Fruit fly (Drosophila melanogaster) whole organism, embryonic: ENCODE results near the gene Tnpo.

Experiments used
- CG11723 ChIP-seq: fragments of 200-800 bp; sonication (Bioruptor generic); optimal IDR thresholded peaks from 2 replicates; lab custom pipeline; 2017; ENCODE audit warnings: missing biosample characterization, mild to moderate bottlenecking, missing genetic modification characterization
- CG12155 ChIP-seq: fragments of 200-800 bp; sonication (Bioruptor generic); optimal IDR thresholded peaks from 3 replicates; lab custom pipeline; 2016; ENCODE audit warnings: missing biosample characterization, missing genetic modification characterization
- CG14014 ChIP-seq: fragments of 200-800 bp; sonication (Bioruptor generic); IDR thresholded peaks from 2 replicates; pipeline ENCODE4 v1.3.6; 2022; ENCODE audit warnings: missing biosample characterization, missing genetic modification characterization
- CG14050 ChIP-seq: fragments of 200-800 bp; sonication (Bioruptor generic); IDR thresholded peaks from 3 replicates; pipeline ENCODE4 v1.3.6; 2022; ENCODE audit warnings: missing biosample characterization, missing genetic modification characterization
- CG15479 ChIP-seq: fragments of 200-800 bp; sonication (Bioruptor generic); optimal IDR thresholded peaks from 3 replicates; lab custom pipeline; 2019; ENCODE audit warnings: missing biosample characterization, mild to moderate bottlenecking, missing genetic modification characterization, moderate library complexity
- CG17568 ChIP-seq: fragments of 200-800 bp; sonication (Bioruptor generic); optimal IDR thresholded peaks from 2 replicates; lab custom pipeline; 2018; ENCODE audit warnings: missing biosample characterization, mild to moderate bottlenecking, missing genetic modification characterization, moderate library complexity
- CG1832 ChIP-seq: fragments of 200-800 bp; sonication (Bioruptor generic); optimal IDR thresholded peaks from 2 replicates; lab custom pipeline; 2017; ENCODE audit warnings: missing biosample characterization, mild to moderate bottlenecking, missing genetic modification characterization, inconsistent platforms
- CG2678 ChIP-seq: fragments of 200-800 bp; sonication (Bioruptor generic); optimal IDR thresholded peaks from 3 replicates; lab custom pipeline; 2019; ENCODE audit warnings: missing biosample characterization, mild to moderate bottlenecking, missing genetic modification characterization, moderate library complexity
- CG30431 ChIP-seq: fragments of 200-800 bp; sonication (Bioruptor generic); optimal IDR thresholded peaks from 2 replicates; lab custom pipeline; 2017; ENCODE audit warnings: missing biosample characterization, missing genetic modification characterization
- CG4820 ChIP-seq: fragments of 200-800 bp; sonication (Bioruptor generic); optimal IDR thresholded peaks from 3 replicates; lab custom pipeline; 2016; ENCODE audit warnings: missing biosample characterization, missing genetic modification characterization
- CG6854 ChIP-seq: fragments of 200-800 bp; sonication (Bioruptor generic); optimal IDR thresholded peaks from 3 replicates; lab custom pipeline; 2017; ENCODE audit warnings: missing biosample characterization, mild to moderate bottlenecking, missing genetic modification characterization
- CG7556 ChIP-seq: fragments of 200-800 bp; sonication (Bioruptor generic); optimal IDR thresholded peaks from 2 replicates; lab custom pipeline; 2017; ENCODE audit warnings: missing biosample characterization, mild to moderate bottlenecking, missing genetic modification characterization
- CG8089 ChIP-seq: fragments of 200-800 bp; sonication (Bioruptor generic); optimal IDR thresholded peaks from 3 replicates; lab custom pipeline; 2016; ENCODE audit warnings: missing biosample characterization, missing genetic modification characterization
- CG8478 ChIP-seq: fragments of >200 bp; optimal IDR thresholded peaks from 2 replicates; lab custom pipeline; 2018
- CG9437 ChIP-seq: fragments of 200-800 bp; sonication (Bioruptor generic); optimal IDR thresholded peaks from 2 replicates; lab custom pipeline; 2018; ENCODE audit warnings: missing biosample characterization, mild to moderate bottlenecking, missing genetic modification characterization
- CG9609 ChIP-seq: fragments of 200-800 bp; sonication (Bioruptor generic); optimal IDR thresholded peaks from 3 replicates; lab custom pipeline; 2016; ENCODE audit warnings: missing biosample characterization, missing genetic modification characterization
- D19A ChIP-seq: fragments of 200-800 bp; optimal IDR thresholded peaks from 3 replicates; lab custom pipeline; 2019; ENCODE audit warnings: missing biosample characterization, mild to moderate bottlenecking, missing genetic modification characterization, moderate library complexity
- D19B ChIP-seq: fragments of 200-800 bp; sonication (Bioruptor generic); optimal IDR thresholded peaks from 2 replicates; lab custom pipeline; 2017; ENCODE audit warnings: missing biosample characterization, mild to moderate bottlenecking, missing genetic modification characterization
- ERR ChIP-seq: fragments of 200-800 bp; sonication (Bioruptor generic); optimal IDR thresholded peaks from 2 replicates; lab custom pipeline; 2016; ENCODE audit warnings: missing biosample characterization, missing genetic modification characterization
- Elba2 ChIP-seq: fragments of 200-800 bp; sonication (Bioruptor generic); optimal IDR thresholded peaks from 3 replicates; lab custom pipeline; 2016; ENCODE audit warnings: missing biosample characterization, missing genetic modification characterization
- GATAe ChIP-seq: fragments of 200-800 bp; sonication (Bioruptor generic); conservative IDR thresholded peaks from 2 replicates; pipeline ENCODE4 v1.3.6; 2022; ENCODE audit warnings: missing biosample characterization, missing genetic modification characterization
- HmgD ChIP-seq: fragments of 200-800 bp; sonication (Bioruptor generic); optimal IDR thresholded peaks from 3 replicates; lab custom pipeline; 2016; ENCODE audit warnings: missing biosample characterization, missing genetic modification characterization
- Jarid2 ChIP-seq: fragments of 200-800 bp; sonication (Bioruptor generic); optimal IDR thresholded peaks from 3 replicates; lab custom pipeline; 2017; ENCODE audit warnings: mild to moderate bottlenecking, missing biosample characterization, missing genetic modification reagents, missing genetic modification characterization
- Kr ChIP-seq: fragments of 200-800 bp; sonication (Bioruptor generic); optimal IDR thresholded peaks from 2 replicates; lab custom pipeline; 2017; ENCODE audit warnings: missing biosample characterization, mild to moderate bottlenecking, missing genetic modification characterization
- MESR4 ChIP-seq: fragments of 200-800 bp; sonication (Bioruptor generic); optimal IDR thresholded peaks from 2 replicates; lab custom pipeline; 2018; ENCODE audit warnings: missing biosample characterization, mild to moderate bottlenecking, missing genetic modification characterization, moderate library complexity
- NK7.1 ChIP-seq: fragments of 200-800 bp; sonication (Bioruptor generic); optimal IDR thresholded peaks from 3 replicates; lab custom pipeline; 2016; ENCODE audit warnings: missing biosample characterization, missing genetic modification characterization
- Neu2 ChIP-seq: fragments of 200-800 bp; sonication (Bioruptor generic); optimal IDR thresholded peaks from 3 replicates; lab custom pipeline; 2016; ENCODE audit warnings: missing biosample characterization, missing genetic modification characterization, borderline replicate concordance
- Rx ChIP-seq: fragments of 200-800 bp; sonication (Bioruptor generic); IDR thresholded peaks from 2 replicates; pipeline ENCODE4 v1.3.6; 2022; ENCODE audit warnings: missing biosample characterization, missing genetic modification characterization
- Taf1 ChIP-seq: fragments of 200-800 bp; sonication (Bioruptor generic); IDR thresholded peaks from 2 replicates; pipeline ENCODE4 v1.3.6; 2022; ENCODE audit warnings: missing biosample characterization, missing genetic modification characterization
- Usf ChIP-seq: fragments of 200-800 bp; sonication (Bioruptor generic); optimal IDR thresholded peaks from 2 replicates; lab custom pipeline; 2017; ENCODE audit warnings: missing genotype, missing biosample characterization, missing genetic modification characterization
- Xbp1 ChIP-seq: fragments of 200-800 bp; sonication (Bioruptor generic); optimal IDR thresholded peaks from 3 replicates; lab custom pipeline; 2016; ENCODE audit warnings: missing biosample characterization, mild to moderate bottlenecking, missing genetic modification characterization
- YL-1 ChIP-seq: fragments of 200-800 bp; sonication (Bioruptor generic); optimal IDR thresholded peaks from 3 replicates; lab custom pipeline; 2017; ENCODE audit warnings: missing biosample characterization, mild to moderate bottlenecking, missing genetic modification characterization
- cas ChIP-seq: fragments of 200-800 bp; sonication (Bioruptor generic); IDR thresholded peaks from 2 replicates; pipeline ENCODE4 v1.3.6; 2022; ENCODE audit warnings: missing biosample characterization, missing genetic modification characterization
- chm ChIP-seq: fragments of 200-800 bp; sonication (Bioruptor generic); IDR thresholded peaks from 2 replicates; pipeline ENCODE4 v1.3.6; 2022; ENCODE audit warnings: missing biosample characterization, missing genetic modification characterization
- croc ChIP-seq: fragments of 200-800 bp; sonication (Bioruptor generic); conservative IDR thresholded peaks from 3 replicates; pipeline ENCODE4 v1.3.6; 2022; ENCODE audit warnings: missing biosample characterization, missing genetic modification characterization
- fu2 ChIP-seq: fragments of 200-800 bp; sonication (Bioruptor generic); optimal IDR thresholded peaks from 2 replicates; lab custom pipeline; 2016; ENCODE audit warnings: missing biosample characterization, missing genetic modification characterization
- gcm ChIP-seq: fragments of 200-800 bp; sonication (Bioruptor generic); optimal IDR thresholded peaks from 2 replicates; lab custom pipeline; 2019; ENCODE audit warnings: missing biosample characterization, mild to moderate bottlenecking, missing genetic modification characterization, moderate library complexity
- hb ChIP-seq: fragments of 200-800 bp; sonication (Bioruptor generic); IDR thresholded peaks from 3 replicates; pipeline ENCODE4 v1.3.6; 2022; ENCODE audit warnings: missing biosample characterization, missing genetic modification characterization; ENCODE audit not compliant: partially characterized antibody
- p53 ChIP-seq: fragments of 200-800 bp; sonication (Bioruptor generic); optimal IDR thresholded peaks from 2 replicates; lab custom pipeline; 2016; ENCODE audit warnings: missing biosample characterization, missing genetic modification characterization
- pan ChIP-seq, 4 experiments: fragments of >200 bp in 3 of 4; fragments of 200-800 bp in 1 of 4; sonication (Bioruptor generic) in 1 of 4; optimal IDR thresholded peaks in 3 of 4; IDR thresholded peaks in 1 of 4; 2 replicates each; pipeline versions ENCODE4 v1.3.6 to Lab custom; 2017 to 2022; ENCODE audit warnings: missing biosample characterization in 2 of 4, missing genetic modification characterization in 2 of 4, mixed read lengths in 1 of 4
- pum ChIP-seq: fragments of 200-800 bp; sonication (Bioruptor generic); optimal IDR thresholded peaks from 2 replicates; lab custom pipeline; 2016; ENCODE audit warnings: missing biosample characterization, missing genetic modification characterization
- rib ChIP-seq: fragments of 200-800 bp; sonication (Bioruptor generic); IDR thresholded peaks from 2 replicates; pipeline ENCODE4 v1.3.6; 2022; ENCODE audit warnings: missing biosample characterization, missing genetic modification characterization
- run ChIP-seq: fragments of 200-800 bp; sonication (Bioruptor generic); optimal IDR thresholded peaks from 3 replicates; lab custom pipeline; 2018; ENCODE audit warnings: missing biosample characterization, mild to moderate bottlenecking, missing genetic modification characterization
- sd ChIP-seq: fragments of 200-800 bp; sonication (Bioruptor generic); optimal IDR thresholded peaks from 3 replicates; lab custom pipeline; 2018; ENCODE audit warnings: missing biosample characterization, mild to moderate bottlenecking, missing genetic modification characterization, moderate library complexity
- sens ChIP-seq: fragments of 200-800 bp; sonication (Bioruptor generic); peaks from one replicate; lab custom pipeline; 2016; ENCODE audit warnings: missing biosample characterization, missing genetic modification characterization
- sima ChIP-seq: fragments of 200-800 bp; sonication (Bioruptor generic); optimal IDR thresholded peaks from 2 replicates; lab custom pipeline; 2016; ENCODE audit warnings: missing biosample characterization, missing genetic modification characterization
- sisA ChIP-seq: fragments of 200-800 bp; sonication (Bioruptor generic); IDR thresholded peaks from 2 replicates; pipeline ENCODE4 v1.3.6; 2022; ENCODE audit warnings: missing biosample characterization, missing genetic modification characterization
- stwl ChIP-seq: fragments of 200-800 bp; sonication (Bioruptor generic); optimal IDR thresholded peaks from 3 replicates; lab custom pipeline; 2018; ENCODE audit warnings: missing biosample characterization, mild to moderate bottlenecking, missing genetic modification characterization, moderate library complexity
- tin ChIP-seq: fragments of 200-800 bp; sonication (Bioruptor generic); optimal IDR thresholded peaks from 3 replicates; lab custom pipeline; 2016; ENCODE audit warnings: missing biosample characterization, missing genetic modification characterization
- toy ChIP-seq: fragments of 200-800 bp; sonication (Bioruptor generic); IDR thresholded peaks from 2 replicates; pipeline ENCODE4 v1.3.6; 2022; ENCODE audit warnings: missing biosample characterization, missing genetic modification characterization
- tx ChIP-seq: fragments of 200-800 bp; sonication (Bioruptor generic); optimal IDR thresholded peaks from 2 replicates; lab custom pipeline; 2016; ENCODE audit warnings: missing biosample characterization, missing genetic modification characterization
- yki ChIP-seq: fragments of >200 bp; optimal IDR thresholded peaks from 3 replicates; lab custom pipeline; 2018
- zfh1 ChIP-seq: fragments of 200-800 bp; sonication (Bioruptor generic); IDR thresholded peaks from 3 replicates; pipeline ENCODE4 v1.3.6; 2022; ENCODE audit warnings: missing biosample characterization, missing genetic modification characterization

The Tnpo gene

DNA sequence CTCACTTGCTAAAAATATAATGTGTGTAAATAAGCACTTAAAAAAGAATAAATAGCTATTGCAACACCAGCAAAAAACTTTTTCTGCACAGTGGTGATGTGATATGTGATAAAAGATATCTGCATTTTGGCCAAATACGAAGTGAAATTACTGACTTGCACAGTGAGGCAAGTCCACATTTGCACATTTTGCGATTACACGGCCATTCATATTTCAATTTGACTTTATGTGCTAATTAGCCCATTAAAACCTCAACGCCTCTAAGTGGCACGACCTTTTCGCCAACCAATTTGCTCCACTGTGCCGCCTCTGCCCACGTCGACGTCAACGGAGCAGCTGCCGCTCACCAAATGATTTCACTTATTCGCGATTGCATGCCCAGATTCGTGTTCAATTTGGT is 26.9 kb downstream of the Tnpo start, which contains the start of gene CG33946 (continued):
- TF ChIP-seq stwl (tag; lab: Kevin White, UChicago): no peak
- no peak for TF ChIP-seq toy (GFP tag; lab: Robert Waterston, UW)
- no peak for TF ChIP-seq D19A (tag; lab: Kevin White, UChicago)
- TF ChIP-seq CG30431: peak; percentile 35
- TF ChIP-seq rib: no peak
- peak; percentile 43 for TF ChIP-seq CG9609 (GFP tag; lab: Kevin White, UChicago)
- TF ChIP-seq sima (GFP tag; lab: Kevin White, UChicago): no peak
- no peak for TF ChIP-seq ERR (GFP tag; lab: Kevin White, UChicago)
- no peak for TF ChIP-seq cas (GFP tag; lab: Robert Waterston, UW)
- no peak for TF ChIP-seq CG1832 (GFP tag; lab: Kevin White, UChicago)
- no peak for TF ChIP-seq HmgD (GFP tag; lab: Kevin White, UChicago)
- no peak for TF ChIP-seq tx (GFP tag; lab: Kevin White, UChicago)
- TF ChIP-seq CG6854: no peak
- TF ChIP-seq Taf1 (GFP tag; lab: Robert Waterston, UW): no peak
- no peak for TF ChIP-seq hb (GFP tag; lab: Robert Waterston, UW)
- no peak for TF ChIP-seq pan (optimal IDR thresholded peaks at IDR 0.05; lab: Kevin White, UChicago)
- peak in 1 of 2 experiments; percentile 55 for TF ChIP-seq pan (GFP tag; optimal IDR thresholded peaks at IDR 0.05 in 1 of 2, IDR thresholded peaks at IDR 0.05 in 1 of 2)
- no peak for TF ChIP-seq CG17568 (GFP tag; lab: Kevin White, UChicago)
- TF ChIP-seq CG8089: peak; percentile 0
- TF ChIP-seq run (tag; lab: Kevin White, UChicago): no peak
- TF ChIP-seq pum (GFP tag; lab: Kevin White, UChicago): peak; percentile 6
- no peak for TF ChIP-seq CG12155 (GFP tag; lab: Kevin White, UChicago)
- no peak for TF ChIP-seq CG11723 (GFP tag; lab: Kevin White, UChicago)
- TF ChIP-seq CG7556 (GFP tag; lab: Kevin White, UChicago): no peak
- no peak for TF ChIP-seq Kr (GFP tag; lab: Kevin White, UChicago)
- TF ChIP-seq Elba2: no peak
- TF ChIP-seq CG14014 (GFP tag; lab: Robert Waterston, UW): 0 out of 2 replicates have a peak, but pooled peaks have one; percentile 16
- TF ChIP-seq Rx: no peak
- TF ChIP-seq zfh1: peak; percentile 64; the same call in 2 of the 3 replicates
- TF ChIP-seq yki (lab: Kevin White, UChicago): no peak
- TF ChIP-seq tin (GFP tag; lab: Kevin White, UChicago): no peak
- TF ChIP-seq CG4820 (GFP tag; lab: Kevin White, UChicago): peak; percentile 23
- peak; percentile 3 for TF ChIP-seq Usf (GFP tag; lab: Kevin White, UChicago)
- no peak for TF ChIP-seq p53 (GFP tag; lab: Kevin White, UChicago)
- TF ChIP-seq NK7.1: no peak
- TF ChIP-seq CG14050 (GFP tag; lab: Robert Waterston, UW): no peak
- TF ChIP-seq sd (tag; lab: Kevin White, UChicago): no peak
- TF ChIP-seq CG8478 (lab: Kevin White, UChicago): no peak
- peak; percentile 12 for TF ChIP-seq Xbp1
- TF ChIP-seq sisA: peak; percentile 48
- no peak for TF ChIP-seq GATAe (GFP tag; lab: Robert Waterston, UW)
- TF ChIP-seq sens: peak; percentile 88
- TF ChIP-seq Neu2 (GFP tag; lab: Kevin White, UChicago): no peak
- TF ChIP-seq gcm (GFP tag; lab: Kevin White, UChicago): no peak
- TF ChIP-seq CG2678 (tag; lab: Kevin White, UChicago): no peak
- TF ChIP-seq croc (GFP tag; lab: Robert Waterston, UW): no peak
- 0 out of 2 replicates have a peak, but pooled peaks have one; percentile 23 for TF ChIP-seq chm (GFP tag; lab: Robert Waterston, UW)
- no peak for TF ChIP-seq MESR4 (GFP tag; lab: Kevin White, UChicago)
- no peak for TF ChIP-seq CG9437 (GFP tag; lab: Kevin White, UChicago)
- no peak for TF ChIP-seq YL-1 (GFP tag; lab: Kevin White, UChicago)
- no peak for TF ChIP-seq fu2
- TF ChIP-seq D19B: no peak
- TF ChIP-seq Jarid2: no peak
- no peak for TF ChIP-seq CG15479 (GFP tag; lab: Kevin White, UChicago)
